Fruit fly (Drosophila melanogaster) whole organism, embryonic: Measurements from ENCODE around the gene CG12592.

Experiments used
- Aef1 ChIP-seq: fragments of 200-800 bp; sonication (Bioruptor generic); IDR thresholded peaks from 3 replicates; pipeline ENCODE4 v1.3.6; 2022; ENCODE audit warnings: missing biosample characterization, missing genetic modification characterization
- C15 ChIP-seq: fragments of 200-800 bp; sonication (Bioruptor generic); IDR thresholded peaks from 3 replicates; pipeline ENCODE4 v1.3.6; 2022; ENCODE audit warnings: missing biosample characterization, missing genetic modification characterization
- CG11560 ChIP-seq: fragments of 200-800 bp; sonication (Bioruptor generic); IDR thresholded peaks from 3 replicates; pipeline ENCODE4 v1.3.6; 2022; ENCODE audit warnings: missing biosample characterization, missing genetic modification characterization
- CG12104 ChIP-seq: fragments of 200-800 bp; sonication (Bioruptor generic); optimal IDR thresholded peaks from 3 replicates; lab custom pipeline; 2016; ENCODE audit warnings: missing biosample characterization, missing genetic modification characterization
- CG12155 ChIP-seq: fragments of 200-800 bp; sonication (Bioruptor generic); optimal IDR thresholded peaks from 3 replicates; lab custom pipeline; 2016; ENCODE audit warnings: missing biosample characterization, missing genetic modification characterization
- CG12219 ChIP-seq: fragments of 200-800 bp; sonication (Bioruptor generic); optimal IDR thresholded peaks from 3 replicates; lab custom pipeline; 2018; ENCODE audit warnings: missing biosample characterization, mild to moderate bottlenecking, missing genetic modification characterization
- CG1233 ChIP-seq: fragments of 200-800 bp; sonication (Bioruptor generic); optimal IDR thresholded peaks from 4 replicates; lab custom pipeline; 2018; ENCODE audit warnings: missing biosample characterization, mild to moderate bottlenecking, missing genetic modification characterization
- CG31388 ChIP-seq: fragments of 200-800 bp; sonication (Bioruptor generic); optimal IDR thresholded peaks from 2 replicates; lab custom pipeline; 2016; ENCODE audit warnings: missing biosample characterization, missing genetic modification characterization
- CG3163 ChIP-seq: fragments of 200-800 bp; sonication (Bioruptor generic); optimal IDR thresholded peaks from 3 replicates; lab custom pipeline; 2016; ENCODE audit warnings: missing biosample characterization, missing genetic modification characterization
- CG32767 ChIP-seq: fragments of 200-800 bp; sonication (Bioruptor generic); IDR thresholded peaks from 2 replicates; pipeline ENCODE4 v1.3.6; 2022; ENCODE audit warnings: missing biosample characterization, missing genetic modification characterization
- CG3281 ChIP-seq: fragments of 200-800 bp; sonication (Bioruptor generic); optimal IDR thresholded peaks from 3 replicates; lab custom pipeline; 2017; ENCODE audit warnings: missing biosample characterization, mild to moderate bottlenecking, missing genetic modification characterization
- CG4328 ChIP-seq: fragments of 200-800 bp; sonication (Bioruptor generic); optimal IDR thresholded peaks from 3 replicates; lab custom pipeline; 2017; ENCODE audit warnings: missing biosample characterization, missing genetic modification reagents, missing genetic modification characterization
- CG4617 ChIP-seq: fragments of 200-800 bp; sonication (Bioruptor generic); optimal IDR thresholded peaks from 3 replicates; lab custom pipeline; 2016; ENCODE audit warnings: missing biosample characterization, missing genetic modification characterization, borderline replicate concordance
- CG5180 ChIP-seq: fragments of 200-800 bp; sonication (Bioruptor generic); optimal IDR thresholded peaks from 3 replicates; lab custom pipeline; 2017; ENCODE audit warnings: missing biosample characterization, missing genetic modification characterization, mild to moderate bottlenecking, moderate library complexity, missing genetic modification reagents
- CG6175 ChIP-seq: fragments of 200-800 bp; sonication (Bioruptor generic); IDR thresholded peaks from 3 replicates; pipeline ENCODE4 v1.3.6; 2022; ENCODE audit warnings: missing biosample characterization, missing genetic modification characterization
- CG6683 ChIP-seq: fragments of 200-800 bp; sonication (Bioruptor generic); optimal IDR thresholded peaks from 2 replicates; lab custom pipeline; 2017; ENCODE audit warnings: missing biosample characterization, mild to moderate bottlenecking, missing genetic modification characterization, missing genetic modification reagents
- CG6689 ChIP-seq: fragments of 200-800 bp; sonication (Bioruptor generic); IDR thresholded peaks from 2 replicates; pipeline ENCODE4 v1.3.6; 2022; ENCODE audit warnings: missing biosample characterization, missing genetic modification characterization
- CG8944 ChIP-seq: fragments of 200-800 bp; sonication (Bioruptor generic); optimal IDR thresholded peaks from 3 replicates; lab custom pipeline; 2016; ENCODE audit warnings: missing biosample characterization, missing genetic modification characterization
- Camta ChIP-seq: fragments of 200-800 bp; sonication (Bioruptor generic); optimal IDR thresholded peaks from 2 replicates; lab custom pipeline; 2016; ENCODE audit warnings: missing biosample characterization, missing genetic modification characterization
- CrebB ChIP-seq: fragments of 200-800 bp; sonication (Bioruptor generic); optimal IDR thresholded peaks from 3 replicates; lab custom pipeline; 2018; ENCODE audit warnings: missing biosample characterization, mild to moderate bottlenecking, missing genetic modification characterization
- Dref ChIP-seq: fragments of 200-800 bp; sonication (Bioruptor generic); IDR thresholded peaks from 2 replicates; pipeline ENCODE4 v1.3.6; 2022; ENCODE audit warnings: missing biosample characterization, missing genetic modification characterization
- E2f1 ChIP-seq: fragments of 200-800 bp; sonication (Bioruptor generic); IDR thresholded peaks from 2 replicates; pipeline ENCODE4 v1.3.6; 2022; ENCODE audit warnings: missing biosample characterization, missing genetic modification characterization
- ERR ChIP-seq: fragments of 200-800 bp; sonication (Bioruptor generic); optimal IDR thresholded peaks from 2 replicates; lab custom pipeline; 2016; ENCODE audit warnings: missing biosample characterization, missing genetic modification characterization
- Gsc ChIP-seq: fragments of 200-800 bp; sonication (Bioruptor generic); IDR thresholded peaks from 2 replicates; pipeline ENCODE4 v1.3.6; 2022; ENCODE audit warnings: missing biosample characterization, missing genetic modification characterization
- HLH4C ChIP-seq: fragments of 200-800 bp; sonication (Bioruptor generic); IDR thresholded peaks from 3 replicates; pipeline ENCODE4 v1.3.6; 2022; ENCODE audit warnings: missing biosample characterization, missing genetic modification characterization; ENCODE audit not compliant: partially characterized antibody
- Lim3 ChIP-seq: fragments of 200-800 bp; sonication (Bioruptor generic); IDR thresholded peaks from 2 replicates; pipeline ENCODE4 v1.3.6; 2022; ENCODE audit warnings: missing biosample characterization, missing genetic modification characterization
- MBD-R2 ChIP-seq: fragments of 200-800 bp; sonication (Bioruptor generic); IDR thresholded peaks from 2 replicates; pipeline ENCODE4 v1.3.6; 2022; ENCODE audit warnings: missing biosample characterization, missing genetic modification characterization
- Mes4 ChIP-seq: fragments of 200-800 bp; sonication (Bioruptor generic); optimal IDR thresholded peaks from 2 replicates; lab custom pipeline; 2016; ENCODE audit warnings: missing biosample characterization, missing genetic modification characterization
- Opbp ChIP-seq: fragments of 200-800 bp; sonication (Bioruptor generic); IDR thresholded peaks from 3 replicates; pipeline ENCODE4 v1.3.6; 2022; ENCODE audit warnings: missing biosample characterization, missing genetic modification characterization; ENCODE audit not compliant: partially characterized antibody
- Sin3A ChIP-seq: fragments of >200 bp; optimal IDR thresholded peaks from 2 replicates; lab custom pipeline; 2018
- Sry-β ChIP-seq: fragments of 200-800 bp; sonication (Bioruptor generic); optimal IDR thresholded peaks from 2 replicates; lab custom pipeline; 2018; ENCODE audit warnings: missing biosample characterization, mild to moderate bottlenecking, missing genetic modification characterization, moderate library complexity
- TFAM ChIP-seq: fragments of 200-800 bp; sonication (Bioruptor generic); optimal IDR thresholded peaks from 2 replicates; lab custom pipeline; 2017; ENCODE audit warnings: missing biosample characterization, missing genetic modification characterization, inconsistent platforms
- Xbp1 ChIP-seq: fragments of 200-800 bp; sonication (Bioruptor generic); optimal IDR thresholded peaks from 3 replicates; lab custom pipeline; 2016; ENCODE audit warnings: missing biosample characterization, mild to moderate bottlenecking, missing genetic modification characterization
- ap ChIP-seq: fragments of 200-800 bp; sonication (Bioruptor generic); IDR thresholded peaks from 2 replicates; pipeline ENCODE4 v1.3.6; 2022; ENCODE audit warnings: missing biosample characterization, missing genetic modification characterization
- ase ChIP-seq: fragments of 200-800 bp; sonication (Bioruptor generic); IDR thresholded peaks from 3 replicates; pipeline ENCODE4 v1.3.6; 2022; ENCODE audit warnings: missing biosample characterization, missing genetic modification characterization
- az2 ChIP-seq: fragments of 200-800 bp; sonication (Bioruptor generic); optimal IDR thresholded peaks from 3 replicates; lab custom pipeline; 2016; ENCODE audit warnings: missing biosample characterization, missing genetic modification characterization
- crol ChIP-seq: fragments of 200-800 bp; sonication (Bioruptor generic); IDR thresholded peaks from 2 replicates; pipeline ENCODE4 v1.3.6; 2022; ENCODE audit warnings: missing biosample characterization, missing genetic modification characterization
- dpn ChIP-seq, 2 experiments: fragments of 200-800 bp; sonication (Bioruptor generic); optimal IDR thresholded peaks; 3 replicates each; lab custom pipeline; 2016; ENCODE audit warnings: missing biosample characterization in 2 of 2, missing genetic modification characterization in 2 of 2
- eyg ChIP-seq: fragments of 200-800 bp; sonication (Bioruptor generic); optimal IDR thresholded peaks from 3 replicates; lab custom pipeline; 2016; ENCODE audit warnings: missing biosample characterization, missing genetic modification characterization
- her ChIP-seq: fragments of 200-800 bp; sonication (Bioruptor generic); optimal IDR thresholded peaks from 2 replicates; lab custom pipeline; 2016; ENCODE audit warnings: missing biosample characterization, missing genetic modification characterization
- inv ChIP-seq: fragments of 200-800 bp; sonication (Bioruptor generic); IDR thresholded peaks from 2 replicates; pipeline ENCODE4 v1.3.6; 2022; ENCODE audit warnings: missing biosample characterization, missing genetic modification characterization; ENCODE audit not compliant: partially characterized antibody
- lab ChIP-seq: fragments of 200-800 bp; sonication (Bioruptor generic); optimal IDR thresholded peaks from 3 replicates; lab custom pipeline; 2017; ENCODE audit warnings: missing biosample characterization, missing genetic modification characterization, mild to moderate bottlenecking, moderate library complexity, missing genetic modification reagents
- lilli ChIP-seq: fragments of 200-800 bp; sonication (Bioruptor generic); optimal IDR thresholded peaks from 3 replicates; lab custom pipeline; 2016; ENCODE audit warnings: missing biosample characterization, missing genetic modification characterization
- p53 ChIP-seq: fragments of 200-800 bp; sonication (Bioruptor generic); optimal IDR thresholded peaks from 2 replicates; lab custom pipeline; 2016; ENCODE audit warnings: missing biosample characterization, missing genetic modification characterization
- pb ChIP-seq: fragments of 200-800 bp; sonication (Bioruptor generic); optimal IDR thresholded peaks from 3 replicates; lab custom pipeline; 2016; ENCODE audit warnings: missing biosample characterization, missing genetic modification characterization
- pnt ChIP-seq: fragments of 200-800 bp; sonication (Bioruptor generic); optimal IDR thresholded peaks from 3 replicates; lab custom pipeline; 2016; ENCODE audit warnings: missing biosample characterization, missing genetic modification characterization
- row ChIP-seq: fragments of 200-800 bp; sonication (Bioruptor generic); IDR thresholded peaks from 3 replicates; pipeline ENCODE4 v1.3.6; 2022; ENCODE audit warnings: missing biosample characterization, missing genetic modification characterization
- schlank ChIP-seq: fragments of 200-800 bp; sonication (Bioruptor generic); optimal IDR thresholded peaks from 2 replicates; lab custom pipeline; 2018; ENCODE audit warnings: missing biosample characterization, mild to moderate bottlenecking, missing genetic modification characterization
- sd ChIP-seq: fragments of 200-800 bp; sonication (Bioruptor generic); optimal IDR thresholded peaks from 3 replicates; lab custom pipeline; 2018; ENCODE audit warnings: missing biosample characterization, mild to moderate bottlenecking, missing genetic modification characterization, moderate library complexity
- sisA ChIP-seq: fragments of 200-800 bp; sonication (Bioruptor generic); IDR thresholded peaks from 2 replicates; pipeline ENCODE4 v1.3.6; 2022; ENCODE audit warnings: missing biosample characterization, missing genetic modification characterization
- tgo ChIP-seq: fragments of 200-800 bp; sonication (Bioruptor generic); IDR thresholded peaks from 3 replicates; pipeline ENCODE4 v1.3.6; 2022; ENCODE audit warnings: missing biosample characterization, missing genetic modification characterization
- tll ChIP-seq, 2 experiments: fragments of 200-800 bp in 1 of 2; fragments of >200 bp in 1 of 2; sonication (Bioruptor generic) in 1 of 2; optimal IDR thresholded peaks; 2 replicates each; lab custom pipeline; 2017 to 2019; ENCODE audit warnings: missing biosample characterization in 2 of 2, missing genetic modification characterization in 2 of 2, mild to moderate bottlenecking in 1 of 2, moderate library complexity in 1 of 2

Gene CG12592

dm6 chr3R:10332823-10333263 is 5.3 kb upstream of the CG12592 start, which contains the start of gene sle (continued):
- TF ChIP-seq CrebB (tag; lab: Kevin White, UChicago): no peak
- peak; percentile 38 for TF ChIP-seq Mes4 (GFP tag; lab: Kevin White, UChicago)
- TF ChIP-seq E2f1 (GFP tag; lab: Robert Waterston, UW): peak; percentile 38; the same call in 1 of the 2 replicates
- no peak for TF ChIP-seq Gsc (GFP tag; lab: Robert Waterston, UW)
- TF ChIP-seq lilli: peak; percentile 79
- no peak for TF ChIP-seq Sry-β (GFP tag; lab: Kevin White, UChicago)
- peak; percentile 76 for TF ChIP-seq CG12155 (GFP tag; lab: Kevin White, UChicago)
- TF ChIP-seq ERR (GFP tag; lab: Kevin White, UChicago): peak; percentile 49
- peak; percentile 51 for TF ChIP-seq Camta (GFP tag; lab: Kevin White, UChicago)
- peak; percentile 59 to 73 for TF ChIP-seq dpn (GFP tag; optimal IDR thresholded peaks at IDR 0.05; lab: Kevin White, UChicago)
- peak; percentile 39 for TF ChIP-seq CG3163 (GFP tag; lab: Kevin White, UChicago)
- TF ChIP-seq Xbp1 (GFP tag; lab: Kevin White, UChicago): peak; percentile 57
- TF ChIP-seq CG6175 (GFP tag; lab: Robert Waterston, UW): no peak
- TF ChIP-seq CG11560: peak; percentile 86; the same call in 2 of the 3 replicates
- TF ChIP-seq ase (GFP tag; lab: Robert Waterston, UW): no peak
- peak; percentile 37 for TF ChIP-seq CG1233 (GFP tag; lab: Kevin White, UChicago)
- TF ChIP-seq schlank (tag; lab: Kevin White, UChicago): no peak
- TF ChIP-seq crol (GFP tag; lab: Robert Waterston, UW): no peak
- no peak for TF ChIP-seq ap (GFP tag; lab: Robert Waterston, UW)
- TF ChIP-seq p53 (GFP tag; lab: Kevin White, UChicago): peak; percentile 43
- no peak for TF ChIP-seq CG12219
- peak; percentile 38 for TF ChIP-seq pb
- TF ChIP-seq Aef1 (GFP tag; lab: Robert Waterston, UW): no peak
- TF ChIP-seq her (GFP tag; lab: Kevin White, UChicago): peak; percentile 12
- peak; percentile 43; the same call in 1 of the 2 replicates for TF ChIP-seq inv (GFP tag; lab: Robert Waterston, UW)
- peak; percentile 93 for TF ChIP-seq Sin3A
- no peak for TF ChIP-seq CG4328 (GFP tag; lab: Kevin White, UChicago)
- peak; percentile 67 for TF ChIP-seq HLH4C
- peak; percentile 58 for TF ChIP-seq CG3281 (GFP tag; lab: Kevin White, UChicago)
- TF ChIP-seq CG8944: peak; percentile 38
- TF ChIP-seq Dref: peak; percentile 68
- TF ChIP-seq Lim3 (GFP tag; lab: Robert Waterston, UW): no peak
- TF ChIP-seq MBD-R2: peak; percentile 67
- TF ChIP-seq TFAM: no peak
- TF ChIP-seq pnt (GFP tag; lab: Kevin White, UChicago): no peak
- TF ChIP-seq C15: no peak
- TF ChIP-seq az2 (GFP tag; lab: Kevin White, UChicago): peak; percentile 43
- no peak for TF ChIP-seq lab
- TF ChIP-seq tll (GFP tag; optimal IDR thresholded peaks at IDR 0.05; lab: Kevin White, UChicago): no peak
- no peak for TF ChIP-seq CG6689 (GFP tag; lab: Robert Waterston, UW)
- no peak for TF ChIP-seq CG5180 (GFP tag; lab: Kevin White, UChicago)
- TF ChIP-seq CG32767 (GFP tag; lab: Robert Waterston, UW): no peak
- peak; percentile 49; the same call in 2 of the 3 replicates for TF ChIP-seq Opbp (GFP tag; lab: Robert Waterston, UW)
- TF ChIP-seq row (GFP tag; lab: Robert Waterston, UW): peak; percentile 26; the same call in 1 of the 3 replicates
- no peak for TF ChIP-seq sd (tag; lab: Kevin White, UChicago)
- peak; percentile 29 for TF ChIP-seq CG6683 (GFP tag; lab: Kevin White, UChicago)
- 0 out of 3 replicates have a peak, but pooled peaks have one; percentile 17 for TF ChIP-seq tgo (GFP tag; lab: Robert Waterston, UW)
- TF ChIP-seq sisA (GFP tag; lab: Robert Waterston, UW): no peak
- TF ChIP-seq CG31388 (GFP tag; lab: Kevin White, UChicago): no peak
- peak; percentile 11 for TF ChIP-seq CG12104
- peak; percentile 48 for TF ChIP-seq eyg (GFP tag; lab: Kevin White, UChicago)
- peak; percentile 41 for TF ChIP-seq CG4617 (GFP tag; lab: Kevin White, UChicago)
